Worm (Caenorhabditis elegans) whole organism, L1 larva: ENCODE data around the gene ceh-38.
A peak's percentile ranks its signal among the peaks of the same experiment; 100 is the strongest.
"Not testable (repeated sequence)": the region's sequence is repeated elsewhere in the genome, so short reads cannot be mapped to it uniquely, and the experiment has no call there.

Source experiments
- C04F5.9 ChIP-seq: sonication (generic microtip); optimal IDR thresholded peaks from 2 replicates; lab custom pipeline; 2016; ENCODE audit warnings: missing genetic modification characterization, missing compliant biosample characterization
- Y116A8C.19 ChIP-seq: sonication (generic microtip); optimal IDR thresholded peaks from 2 replicates; lab custom pipeline; 2016; ENCODE audit warnings: missing compliant biosample characterization, missing genetic modification characterization, borderline replicate concordance
- aha-1 ChIP-seq: fragments of 150-350 bp; optimal IDR thresholded peaks from 2 replicates; lab custom pipeline; 2014; ENCODE audit warnings: missing biosample characterization, missing genetic modification characterization
- alr-1 ChIP-seq: fragments of 200-800 bp; sonication (Bioruptor generic); optimal IDR thresholded peaks from 2 replicates; lab custom pipeline; 2018; ENCODE audit warnings: borderline replicate concordance, mild to moderate bottlenecking, missing genetic modification characterization, missing compliant biosample characterization
- aly-2 ChIP-seq: fragments of 150-350 bp; optimal IDR thresholded peaks from 2 replicates; lab custom pipeline; 2014; ENCODE audit warnings: missing biosample characterization, missing genetic modification characterization
- ama-1 ChIP-seq: fragments of 150-350 bp; optimal IDR thresholded peaks from 2 replicates; lab custom pipeline; 2014
- blmp-1 ChIP-seq: fragments of 150-350 bp; optimal IDR thresholded peaks from 2 replicates; lab custom pipeline; 2014; ENCODE audit warnings: missing biosample characterization, missing genetic modification characterization
- ceh-88 ChIP-seq: fragments of 200-800 bp; sonication (Bioruptor generic); IDR thresholded peaks from 2 replicates; pipeline ENCODE4 v1.3.6; 2022; ENCODE audit warnings: missing genetic modification characterization, missing compliant biosample characterization
- ceh-90 ChIP-seq: sonication (generic microtip); optimal IDR thresholded peaks from 2 replicates; lab custom pipeline; 2016; ENCODE audit warnings: missing genetic modification characterization, missing compliant biosample characterization
- ces-1 ChIP-seq: fragments of 150-350 bp; optimal IDR thresholded peaks from 2 replicates; lab custom pipeline; 2014; ENCODE audit warnings: missing biosample characterization, missing genetic modification reagents, missing genetic modification characterization
- dpl-1 ChIP-seq, 3 experiments: fragments of 150-350 bp in 2 of 3; sonication (generic microtip) in 1 of 3; optimal IDR thresholded peaks; 2 replicates each; lab custom pipeline; 2014 to 2017; ENCODE audit warnings: missing biosample characterization in 3 of 3, missing genetic modification characterization in 3 of 3, missing genetic modification reagents in 3 of 3
- dsc-1 ChIP-seq: sonication (generic microtip); optimal IDR thresholded peaks from 2 replicates; lab custom pipeline; 2016; ENCODE audit warnings: mild to moderate bottlenecking, missing genetic modification characterization, missing compliant biosample characterization
- efl-1 ChIP-seq, 4 experiments: fragments of 150-350 bp; optimal IDR thresholded peaks in 3 of 4; peaks in 1 of 4; 1 replicate in 1 of 4; 2 replicates in 3 of 4; lab custom pipeline; 2014; ENCODE audit warnings: missing biosample characterization in 2 of 4, missing genetic modification characterization in 2 of 4, missing genetic modification reagents in 2 of 4
- efl-3 ChIP-seq: fragments of 200-800 bp; sonication (Bioruptor generic); optimal IDR thresholded peaks from 2 replicates; lab custom pipeline; 2018; ENCODE audit warnings: mild to moderate bottlenecking, missing genetic modification characterization, missing compliant biosample characterization
- egl-13 ChIP-seq: sonication (generic microtip); optimal IDR thresholded peaks from 2 replicates; lab custom pipeline; 2016; ENCODE audit warnings: missing genotype, missing genetic modification reagents, missing genetic modification characterization, missing compliant biosample characterization
- elt-3 ChIP-seq, 6 experiments: fragments of 150-350 bp in 1 of 6; sonication (generic microtip); optimal IDR thresholded peaks; 2 replicates each; lab custom pipeline; 2017 to 2018; ENCODE audit warnings: missing biosample characterization in 6 of 6, missing genetic modification characterization in 6 of 6, inconsistent platforms in 1 of 6
- ets-5 ChIP-seq: fragments of 200-800 bp; sonication (Bioruptor generic); IDR thresholded peaks from 2 replicates; pipeline ENCODE4 v1.3.6; 2022; ENCODE audit warnings: missing genetic modification characterization, missing compliant biosample characterization
- fkh-4 ChIP-seq: sonication (generic microtip); optimal IDR thresholded peaks from 2 replicates; lab custom pipeline; 2016; ENCODE audit warnings: missing compliant biosample characterization, missing genetic modification characterization, borderline replicate concordance
- hlh-17 ChIP-seq: fragments of 200-800 bp; sonication (Bioruptor generic); optimal IDR thresholded peaks from 2 replicates; lab custom pipeline; 2018; ENCODE audit warnings: missing genetic modification characterization, mild to moderate bottlenecking, missing compliant biosample characterization, moderate library complexity, borderline replicate concordance
- isw-1 ChIP-seq: fragments of 200-800 bp; sonication (Bioruptor generic); IDR thresholded peaks from 2 replicates; pipeline ENCODE4 v1.3.6; 2022; ENCODE audit warnings: missing genetic modification characterization, missing compliant biosample characterization
- lin-14 ChIP-seq: fragments of 200-800 bp; sonication (Bioruptor generic); optimal IDR thresholded peaks from 2 replicates; lab custom pipeline; 2018; ENCODE audit warnings: mild to moderate bottlenecking, missing genetic modification characterization, moderate library complexity, missing compliant biosample characterization
- lin-15B ChIP-seq: fragments of 150-350 bp; sonication (generic microtip); optimal IDR thresholded peaks from 3 replicates; lab custom pipeline; 2014; ENCODE audit warnings: missing biosample characterization, missing genetic modification characterization
- lin-35 ChIP-seq, 2 experiments: fragments of 150-350 bp; optimal IDR thresholded peaks; 2 replicates each; lab custom pipeline; 2014; ENCODE audit warnings: missing biosample characterization in 2 of 2, missing genetic modification characterization in 2 of 2, missing genetic modification reagents in 2 of 2
- lir-3 ChIP-seq: sonication (generic microtip); optimal IDR thresholded peaks from 2 replicates; lab custom pipeline; 2016; ENCODE audit warnings: mild to moderate bottlenecking, missing genetic modification characterization, moderate library complexity, missing compliant biosample characterization; ENCODE audit not compliant: poor library complexity
- lsy-2 ChIP-seq, 2 experiments: fragments of 150-350 bp; optimal IDR thresholded peaks; 2 replicates each; lab custom pipeline; 2014; ENCODE audit warnings: missing biosample characterization in 2 of 2, missing genetic modification characterization in 2 of 2
- mdl-1 ChIP-seq, 2 experiments: fragments of 150-350 bp; optimal IDR thresholded peaks; 2 replicates each; lab custom pipeline; 2014 to 2017; ENCODE audit warnings: missing biosample characterization in 2 of 2, missing genetic modification characterization in 2 of 2, inconsistent platforms in 1 of 2
- nhr-19 ChIP-seq: fragments of 200-800 bp; sonication (Bioruptor generic); conservative IDR thresholded peaks from 2 replicates; pipeline ENCODE4 v1.3.6; 2022; ENCODE audit warnings: missing genetic modification characterization, missing compliant biosample characterization
- nhr-20 ChIP-seq: sonication (generic microtip); optimal IDR thresholded peaks from 2 replicates; lab custom pipeline; 2016; ENCODE audit warnings: mild to moderate bottlenecking, missing genetic modification characterization, missing compliant biosample characterization
- nhr-71 ChIP-seq: sonication (generic microtip); optimal IDR thresholded peaks from 2 replicates; lab custom pipeline; 2016; ENCODE audit warnings: mild to moderate bottlenecking, missing genetic modification characterization, moderate library complexity, missing compliant biosample characterization
- snu-23 ChIP-seq: sonication (generic microtip); optimal IDR thresholded peaks from 2 replicates; lab custom pipeline; 2016; ENCODE audit warnings: missing genetic modification characterization, missing compliant biosample characterization
- sox-4 ChIP-seq: sonication (generic microtip); optimal IDR thresholded peaks from 2 replicates; lab custom pipeline; 2016; ENCODE audit warnings: missing genetic modification characterization, missing compliant biosample characterization
- sup-37 ChIP-seq: fragments of 200-800 bp; sonication (Bioruptor generic); optimal IDR thresholded peaks from 2 replicates; lab custom pipeline; 2018; ENCODE audit warnings: mild to moderate bottlenecking, missing genetic modification characterization, missing compliant biosample characterization
- swsn-7 ChIP-seq: sonication (generic microtip); optimal IDR thresholded peaks from 2 replicates; lab custom pipeline; 2016; ENCODE audit warnings: missing genetic modification characterization, missing compliant biosample characterization
- tlp-1 ChIP-seq: fragments of 150-350 bp; optimal IDR thresholded peaks from 2 replicates; lab custom pipeline; 2014; ENCODE audit warnings: missing biosample characterization, missing genetic modification characterization
- unc-62 ChIP-seq: fragments of 150-350 bp; optimal IDR thresholded peaks from 2 replicates; lab custom pipeline; 2014; ENCODE audit warnings: missing biosample characterization, missing genetic modification reagents, missing genetic modification characterization
- vab-15 ChIP-seq: sonication (generic microtip); optimal IDR thresholded peaks from 2 replicates; lab custom pipeline; 2017; ENCODE audit warnings: missing genotype, mild to moderate bottlenecking, missing genetic modification characterization, missing compliant biosample characterization
- xbp-1 ChIP-seq: sonication (generic microtip); optimal IDR thresholded peaks from 2 replicates; lab custom pipeline; 2016; ENCODE audit warnings: missing genetic modification characterization, missing compliant biosample characterization
- zip-4 ChIP-seq: fragments of 200-800 bp; sonication (Bioruptor generic); optimal IDR thresholded peaks from 2 replicates; lab custom pipeline; 2018; ENCODE audit warnings: mild to moderate bottlenecking, missing genetic modification characterization, moderate library complexity, missing compliant biosample characterization
- ztf-4 ChIP-seq: fragments of 150-350 bp; optimal IDR thresholded peaks from 2 replicates; lab custom pipeline; 2014; ENCODE audit warnings: missing biosample characterization, missing genetic modification characterization

Gene ceh-38

DNA sequence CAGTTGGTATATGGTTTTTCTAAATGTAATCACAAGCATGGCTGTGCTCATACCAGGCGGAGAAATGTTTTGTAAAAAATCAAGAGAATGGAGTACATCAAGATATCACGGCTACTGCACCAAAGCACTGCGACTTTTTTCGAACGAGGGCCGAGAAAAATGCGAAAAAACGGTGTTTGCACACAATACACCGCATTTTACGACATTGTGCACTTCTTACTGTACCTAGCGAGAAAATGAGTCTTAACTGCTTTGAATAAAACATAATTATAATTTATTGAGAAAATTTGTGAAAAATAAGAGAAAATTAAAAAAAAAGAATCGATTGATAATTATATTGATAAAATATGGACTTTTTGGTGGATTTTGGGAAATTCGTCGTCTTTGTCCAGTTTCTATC, 24.4 kb downstream of the ceh-38 start (continued):
- TF ChIP-seq nhr-19 (GFP tag; lab: Robert Waterston, UW) (no peak), lin-35 (GFP tag; optimal IDR thresholded peaks at IDR 0.05; lab: Kevin White, UChicago) (peak in 1 of 2 experiments; percentile 11), fkh-4 (tag; lab: Kevin White, UChicago) (no peak), hlh-17 (GFP tag; lab: Kevin White, UChicago) (no peak), efl-1 (optimal IDR thresholded peaks at IDR 0.05; lab: Kevin White, UChicago) (peak; percentile 41 to 62), efl-1 (GFP tag; optimal IDR thresholded peaks at IDR 0.05 in 1 of 2; lab: Kevin White, UChicago) (peak in 1 of 2 experiments; percentile 43)

DNA sequence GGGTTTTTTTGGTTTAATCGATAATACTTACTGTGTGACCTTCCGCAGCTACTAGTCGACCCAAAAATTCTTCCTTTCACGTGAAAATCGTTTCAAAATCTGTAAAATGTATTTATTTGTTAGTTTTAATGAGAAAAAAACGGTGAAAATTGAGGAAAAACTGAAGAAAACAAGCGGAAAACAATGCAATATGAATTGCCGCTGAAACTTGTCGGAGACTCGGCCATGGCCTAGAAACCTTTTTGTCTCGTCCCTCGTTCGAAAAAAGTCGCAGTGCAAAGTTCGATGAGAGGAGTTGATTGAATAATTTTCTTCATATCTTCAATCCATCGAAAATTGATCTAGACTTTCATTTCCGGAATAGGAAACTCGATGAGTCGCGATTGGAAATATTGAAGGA, 26.4 kb downstream of the ceh-38 start, which contains the start of gene C15F1.8:
TSS of gene C15F1.8 (minus strand) at position 101 of the 400 bp plus-strand sequence.
- not testable (repeated sequence) for TF ChIP-seq swsn-7 (tag; lab: Kevin White, UChicago); sup-37 (GFP tag; lab: Kevin White, UChicago); snu-23

DNA sequence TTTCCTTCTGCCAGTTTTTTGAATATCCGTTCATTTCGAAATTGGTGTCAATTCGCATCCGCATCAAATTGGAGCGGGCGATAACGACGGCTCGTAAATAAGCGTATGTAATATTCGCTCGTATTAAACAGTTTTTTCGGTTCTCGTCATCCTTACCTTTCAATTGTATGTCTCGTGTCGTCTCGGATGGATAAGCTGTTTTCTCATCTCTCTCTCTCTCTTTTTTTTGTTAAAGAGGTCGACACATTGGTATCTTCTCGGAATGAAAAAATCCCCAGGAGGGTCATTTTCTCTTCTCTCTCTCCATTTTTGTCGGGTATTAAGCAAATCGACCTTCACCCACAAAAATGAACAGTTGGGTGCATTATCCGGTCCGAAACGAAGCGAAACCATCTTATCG, 27.6 kb downstream of the ceh-38 start:
- TF ChIP-seq lin-14 (GFP tag; lab: Kevin White, UChicago) = no peak
- peak; percentile 84 for TF ChIP-seq blmp-1 (tag; lab: Kevin White, UChicago)

DNA sequence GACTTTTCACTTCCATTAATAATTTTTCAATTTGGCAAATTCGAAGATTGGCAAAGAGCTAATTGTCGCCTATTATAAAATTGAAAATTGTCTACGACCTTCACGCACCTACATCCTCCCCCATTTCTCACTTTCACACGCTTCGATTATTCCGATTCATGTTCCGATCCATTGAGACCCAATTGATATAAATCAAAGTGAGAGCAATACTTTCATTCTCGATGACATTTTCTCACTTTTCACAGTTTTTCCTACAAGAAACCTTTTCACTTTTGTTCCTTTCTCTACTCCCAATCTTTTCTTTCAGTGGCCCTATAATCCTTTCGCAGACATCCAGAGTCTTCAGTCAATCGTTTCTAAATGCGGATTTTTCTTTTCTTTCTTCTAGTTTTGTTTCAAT, 28.3 kb downstream of the ceh-38 start, which contains the start of gene C15F1.2:
TSS of gene C15F1.2 (plus strand) at position 308 of the 400 bp plus-strand sequence.
- TF ChIP-seq lir-3 (no peak), elt-3 (tag; optimal IDR thresholded peaks at IDR 0.05; lab: Kevin White, UChicago) (no peak), mdl-1 (tag; optimal IDR thresholded peaks at IDR 0.05; lab: Kevin White, UChicago) (no peak), blmp-1 (tag; lab: Kevin White, UChicago) (peak; percentile 94), C04F5.9 (tag; lab: Kevin White, UChicago) (no peak), lsy-2 (tag; optimal IDR thresholded peaks at IDR 0.05; lab: Kevin White, UChicago) (no peak)
- TF ChIP-seq, all 84 proteins: peak for 1

DNA sequence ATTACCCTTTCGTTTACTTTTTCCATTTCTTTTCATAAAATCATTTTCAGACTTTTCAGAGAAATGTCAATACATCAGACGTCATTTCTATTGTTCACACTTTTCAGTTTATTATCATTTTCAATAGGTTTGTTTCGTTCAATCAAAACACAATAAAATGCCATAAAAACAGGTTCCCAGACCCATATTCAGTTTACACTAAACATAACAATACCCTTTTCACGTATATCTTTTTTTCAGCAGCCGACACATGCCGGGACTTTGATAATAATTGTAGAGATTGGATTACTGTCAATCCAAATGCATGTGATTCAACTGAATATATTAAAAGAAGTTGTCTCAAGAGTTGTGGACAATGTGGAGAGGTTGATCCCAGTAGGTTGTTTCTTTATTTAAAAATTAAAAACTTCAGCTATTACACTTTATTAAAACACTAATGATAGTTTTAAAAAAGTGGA, 38.5 kb downstream of the ceh-38 start, which contains the start of gene C15F1.1:
TSS of gene C15F1.1 (plus strand) at position 51 of the 458 bp plus-strand sequence.
- TF ChIP-seq efl-1 (optimal IDR thresholded peaks at IDR 0.05; lab: Kevin White, UChicago) = no peak
- TF ChIP-seq efl-1 (GFP tag; optimal IDR thresholded peaks at IDR 0.05 in 1 of 2; lab: Kevin White, UChicago) = peak in 1 of 2 experiments; percentile 77
- TF ChIP-seq nhr-20 = no peak
- TF ChIP-seq zip-4 = no peak

DNA sequence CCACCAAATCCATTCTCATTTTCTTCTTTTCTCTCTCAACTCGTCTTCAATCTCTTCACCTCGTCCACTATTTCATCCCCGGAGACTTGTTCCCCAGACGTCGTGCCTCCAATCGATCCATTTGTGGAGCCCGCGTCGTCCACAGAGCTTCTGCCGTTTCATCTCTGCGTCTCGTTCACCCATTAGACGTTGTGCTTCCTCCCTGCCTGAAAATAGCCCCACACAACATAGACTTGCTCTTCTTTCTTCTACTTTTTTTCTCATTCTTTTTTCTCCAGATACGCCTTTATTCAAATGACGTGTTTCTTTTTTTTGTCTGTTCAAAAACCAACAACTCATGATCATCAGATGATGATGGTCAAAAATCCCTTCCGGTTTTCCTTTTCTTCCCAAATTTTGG, 41.6 kb downstream of the ceh-38 start:
- TF ChIP-seq efl-1 (optimal IDR thresholded peaks at IDR 0.05; lab: Kevin White, UChicago) (peak in 1 of 2 experiments; percentile 23), efl-1 (GFP tag; optimal IDR thresholded peaks at IDR 0.05 in 1 of 2; lab: Kevin White, UChicago) (no peak), lir-3 (no peak), aly-2 (tag; lab: Kevin White, UChicago) (no peak), ztf-4 (no peak), ets-5 (GFP tag; lab: Robert Waterston, UW) (no peak), sox-4 (no peak), aha-1 (tag; lab: Kevin White, UChicago) (no peak), swsn-7 (tag; lab: Kevin White, UChicago) (peak; percentile 61), tlp-1 (no peak), ceh-88 (GFP tag; lab: Robert Waterston, UW) (no peak), nhr-19 (GFP tag; lab: Robert Waterston, UW) (no peak), Y116A8C.19 (no peak), dpl-1 (GFP tag; optimal IDR thresholded peaks at IDR 0.05; lab: Kevin White, UChicago) (peak in 1 of 3 experiments; percentile 41), ceh-90 (tag; lab: Kevin White, UChicago) (no peak), xbp-1 (tag; lab: Kevin White, UChicago) (peak; percentile 50), elt-3 (tag; optimal IDR thresholded peaks at IDR 0.05; lab: Kevin White, UChicago) (no peak), dsc-1 (no peak), lin-15B (no peak), nhr-71 (tag; lab: Kevin White, UChicago) (peak; percentile 78), fkh-4 (tag; lab: Kevin White, UChicago) (no peak), egl-13 (tag; lab: Kevin White, UChicago) (peak; percentile 55), ama-1 (lab: Kevin White, UChicago) (no peak), alr-1 (tag; lab: Kevin White, UChicago) (no peak), isw-1 (GFP tag; lab: Robert Waterston, UW) (peak; percentile 51), ces-1 (GFP tag; lab: Kevin White, UChicago) (peak; percentile 27), vab-15 (tag; lab: Kevin White, UChicago) (no peak), efl-3 (GFP tag; lab: Kevin White, UChicago) (no peak), snu-23 (peak; percentile 41), unc-62 (GFP tag; lab: Kevin White, UChicago) (no peak)
